Fruit fly (Drosophila melanogaster) whole organism, pupa: ENCODE measurements around the gene Tao.

Experiments
- CG10348 ChIP-seq: fragments of 200-800 bp; sonication (Bioruptor generic); IDR thresholded peaks from 2 replicates; pipeline ENCODE4 v1.3.6; 2022; ENCODE audit warnings: missing biosample characterization, missing genetic modification characterization
- CG12605 ChIP-seq: fragments of 200-800 bp; sonication (Bioruptor generic); IDR thresholded peaks from 2 replicates; pipeline ENCODE4 v1.3.6; 2022; ENCODE audit warnings: missing biosample characterization, missing genetic modification characterization
- CG13204 ChIP-seq: fragments of 200-800 bp; sonication (Bioruptor generic); optimal IDR thresholded peaks from 2 replicates; lab custom pipeline; 2018; ENCODE audit warnings: missing biosample characterization, mild to moderate bottlenecking, missing genetic modification characterization, moderate library complexity
- CG14655 ChIP-seq: fragments of 200-800 bp; sonication (Bioruptor generic); optimal IDR thresholded peaks from 3 replicates; lab custom pipeline; 2017; ENCODE audit warnings: mild to moderate bottlenecking, missing biosample characterization, missing genetic modification reagents, missing genetic modification characterization
- CG15710 ChIP-seq: fragments of 200-800 bp; sonication (Bioruptor generic); optimal IDR thresholded peaks from 2 replicates; lab custom pipeline; 2018; ENCODE audit warnings: missing biosample characterization, mild to moderate bottlenecking, missing genetic modification characterization, moderate library complexity
- CG17806 ChIP-seq: fragments of 200-800 bp; sonication (Bioruptor generic); optimal IDR thresholded peaks from 2 replicates; lab custom pipeline; 2018; ENCODE audit warnings: missing biosample characterization, mild to moderate bottlenecking, missing genetic modification characterization, moderate library complexity
- CG32121 ChIP-seq: fragments of 200-800 bp; sonication (Bioruptor generic); IDR thresholded peaks from 2 replicates; pipeline ENCODE4 v1.3.6; 2022; ENCODE audit warnings: missing biosample characterization, missing genetic modification characterization
- CG34367 ChIP-seq: fragments of 200-800 bp; sonication (Bioruptor generic); optimal IDR thresholded peaks from 2 replicates; lab custom pipeline; 2018; ENCODE audit warnings: missing biosample characterization, mild to moderate bottlenecking, missing genetic modification characterization
- CG4496 ChIP-seq: fragments of 200-800 bp; sonication (Bioruptor generic); IDR thresholded peaks from 3 replicates; pipeline ENCODE4 v1.3.6; 2022; ENCODE audit warnings: missing biosample characterization, missing genetic modification characterization
- CG8159 ChIP-seq: fragments of 200-800 bp; sonication (Bioruptor generic); optimal IDR thresholded peaks from 3 replicates; lab custom pipeline; 2018; ENCODE audit warnings: missing biosample characterization, mild to moderate bottlenecking, missing genetic modification characterization, moderate library complexity
- CG8301 ChIP-seq: fragments of 200-800 bp; sonication (Bioruptor generic); optimal IDR thresholded peaks from 2 replicates; lab custom pipeline; 2018; ENCODE audit warnings: missing biosample characterization, mild to moderate bottlenecking, missing genetic modification characterization
- CG9948 ChIP-seq: fragments of 200-800 bp; sonication (Bioruptor generic); optimal IDR thresholded peaks from 2 replicates; lab custom pipeline; 2018; ENCODE audit warnings: missing biosample characterization, mild to moderate bottlenecking, missing genetic modification characterization, moderate library complexity
- D1 ChIP-seq: fragments of 200-800 bp; sonication (Bioruptor generic); optimal IDR thresholded peaks from 2 replicates; lab custom pipeline; 2018; ENCODE audit warnings: missing biosample characterization, mild to moderate bottlenecking, missing genetic modification characterization, moderate library complexity
- EcR ChIP-seq: fragments of 200-800 bp; sonication (Bioruptor generic); optimal IDR thresholded peaks from 3 replicates; lab custom pipeline; 2019; ENCODE audit warnings: missing biosample characterization, missing genetic modification characterization, mild to moderate bottlenecking, moderate library complexity, missing genetic modification reagents
- Ets98B ChIP-seq: fragments of 200-800 bp; sonication (Bioruptor generic); IDR thresholded peaks from 2 replicates; pipeline ENCODE4 v1.3.6; 2022; ENCODE audit warnings: missing biosample characterization, missing genetic modification characterization
- Pif1A ChIP-seq: fragments of 200-800 bp; sonication (Bioruptor generic); optimal IDR thresholded peaks from 3 replicates; lab custom pipeline; 2016; ENCODE audit warnings: missing biosample characterization, missing genetic modification characterization
- Pif1B ChIP-seq: fragments of 200-800 bp; sonication (Bioruptor generic); optimal IDR thresholded peaks from 3 replicates; lab custom pipeline; 2016; ENCODE audit warnings: missing biosample characterization, missing genetic modification characterization
- Snoo ChIP-seq: fragments of 200-800 bp; sonication (Bioruptor generic); optimal IDR thresholded peaks from 3 replicates; lab custom pipeline; 2017; ENCODE audit warnings: missing biosample characterization, mild to moderate bottlenecking, missing genetic modification characterization, inconsistent platforms
- fd96Ca ChIP-seq: fragments of 200-800 bp; sonication (Bioruptor generic); IDR thresholded peaks from 3 replicates; pipeline ENCODE4 v1.3.6; 2022; ENCODE audit warnings: missing biosample characterization, missing genetic modification characterization
- gl ChIP-seq: fragments of 200-800 bp; sonication (Bioruptor generic); optimal IDR thresholded peaks from 2 replicates; lab custom pipeline; 2018; ENCODE audit warnings: missing biosample characterization, mild to moderate bottlenecking, missing genetic modification characterization
- rn ChIP-seq: fragments of 200-800 bp; sonication (Bioruptor generic); IDR thresholded peaks from 2 replicates; pipeline ENCODE4 v1.3.6; 2022; ENCODE audit warnings: missing biosample characterization, missing genetic modification characterization

Tao gene

DNA sequence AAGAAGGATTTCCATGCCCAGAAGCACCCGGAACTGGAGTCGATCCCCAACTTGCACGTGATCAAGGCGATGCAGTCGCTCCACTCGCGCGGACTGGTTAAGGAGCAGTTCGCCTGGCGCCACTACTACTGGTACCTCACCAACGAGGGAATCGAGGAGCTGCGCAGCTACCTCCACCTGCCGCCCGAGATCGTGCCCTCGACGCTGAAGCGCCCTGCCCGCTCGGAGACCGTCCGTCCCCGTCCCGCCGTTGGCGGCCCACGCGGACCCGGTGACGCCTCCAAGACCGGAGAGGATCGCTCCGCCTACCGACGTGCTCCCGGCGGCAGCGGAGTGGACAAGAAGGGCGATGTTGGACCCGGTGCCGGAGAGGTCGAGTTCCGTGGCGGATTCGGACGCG lies 18.9 kb upstream of the Tao start:
- no peak for TF ChIP-seq Pif1B

DNA sequence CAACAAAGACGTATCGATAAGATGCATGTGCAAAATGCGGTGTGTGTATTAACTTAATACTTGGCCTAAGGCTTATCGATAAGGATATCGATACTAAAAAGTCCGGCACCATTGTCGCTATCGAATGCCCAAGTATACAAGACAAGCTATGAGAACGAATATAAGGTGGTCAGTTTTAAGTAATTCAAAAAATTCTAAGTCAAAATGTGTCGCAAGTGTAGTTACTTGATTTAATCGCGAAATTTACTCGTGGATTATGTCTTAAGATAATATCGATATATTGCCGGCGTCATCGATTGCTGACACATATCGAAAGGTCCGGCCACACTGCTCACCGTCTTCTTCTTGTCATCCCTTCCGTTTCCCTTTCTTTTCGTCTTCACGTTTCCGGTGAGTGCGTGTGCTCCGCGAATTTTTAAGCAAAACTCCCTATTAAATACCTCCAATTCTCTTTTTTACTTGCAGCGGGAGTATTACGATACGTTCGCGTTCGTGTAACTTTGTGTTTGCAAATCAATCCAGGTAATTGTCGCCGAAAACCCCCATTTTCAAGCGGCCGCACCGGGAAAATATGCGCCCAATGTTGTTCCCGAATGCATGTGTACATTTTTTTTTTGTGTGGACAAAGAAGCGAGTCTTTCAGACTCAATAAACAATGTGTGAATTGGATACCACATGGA lies 18.2 kb upstream of the Tao start, which contains the start of gene RpS10b:
Gene RpS10b, plus strand, starts transcription at position 348 of the 680 bp plus-strand sequence.
- TF ChIP-seq CG4496 (GFP tag; lab: Robert Waterston, UW), result peak; percentile 92
- TF ChIP-seq CG13204 (GFP tag; lab: Kevin White, UChicago), result peak; percentile 73
- peak; percentile 67 for TF ChIP-seq CG15710 (tag; lab: Kevin White, UChicago)
- TF ChIP-seq Pif1B, result peak; percentile 78
- peak; percentile 78 for TF ChIP-seq CG34367 (tag; lab: Kevin White, UChicago)
- no peak for TF ChIP-seq rn (GFP tag; lab: Robert Waterston, UW)
- TF ChIP-seq EcR (GFP tag; lab: Kevin White, UChicago), result no peak
- TF ChIP-seq CG17806 (tag; lab: Kevin White, UChicago), result peak; percentile 28
- TF ChIP-seq CG14655, result peak; percentile 60
- TF ChIP-seq CG8159 (tag; lab: Kevin White, UChicago), result peak; percentile 63
- TF ChIP-seq CG9948 (tag; lab: Kevin White, UChicago), result peak; percentile 3
- peak; percentile 79 for TF ChIP-seq CG12605 (GFP tag; lab: Robert Waterston, UW)
- TF ChIP-seq CG10348 (GFP tag; lab: Robert Waterston, UW), result no peak
- peak; percentile 85 for TF ChIP-seq Pif1A (GFP tag; lab: Kevin White, UChicago)
- peak; percentile 73 for TF ChIP-seq gl
- TF ChIP-seq Snoo, result peak; percentile 93
- peak; percentile 47 for TF ChIP-seq CG8301
- no peak for TF ChIP-seq CG32121 (GFP tag; lab: Robert Waterston, UW)
- TF ChIP-seq D1 (tag; lab: Kevin White, UChicago), result no peak
- peak; percentile 41 for TF ChIP-seq Ets98B

DNA sequence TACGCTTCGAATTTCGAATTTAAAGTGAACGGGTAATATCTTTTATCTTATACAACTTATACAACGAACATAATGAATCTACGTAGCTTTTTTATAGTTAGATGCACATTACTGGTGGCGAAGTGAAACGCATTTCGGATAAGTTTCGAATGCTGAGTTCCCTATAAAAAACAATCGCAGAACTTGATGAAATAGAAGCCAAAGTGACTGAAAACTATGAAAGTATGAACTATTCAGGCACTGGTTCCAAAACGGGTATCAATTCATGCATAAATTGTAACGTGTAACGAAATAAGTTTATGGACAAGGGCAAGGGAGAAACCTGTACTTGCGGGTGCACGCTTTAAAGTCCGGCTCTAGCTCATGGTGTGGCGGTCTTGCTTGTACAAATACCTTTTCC lies 16.3 kb upstream of the Tao start:
- TF ChIP-seq Pif1A (GFP tag; lab: Kevin White, UChicago), result no peak
- no peak for TF ChIP-seq CG12605 (GFP tag; lab: Robert Waterston, UW)
- no peak for TF ChIP-seq CG8159 (tag; lab: Kevin White, UChicago)
- no peak for TF ChIP-seq rn (GFP tag; lab: Robert Waterston, UW)
- no peak for TF ChIP-seq CG9948 (tag; lab: Kevin White, UChicago)

DNA sequence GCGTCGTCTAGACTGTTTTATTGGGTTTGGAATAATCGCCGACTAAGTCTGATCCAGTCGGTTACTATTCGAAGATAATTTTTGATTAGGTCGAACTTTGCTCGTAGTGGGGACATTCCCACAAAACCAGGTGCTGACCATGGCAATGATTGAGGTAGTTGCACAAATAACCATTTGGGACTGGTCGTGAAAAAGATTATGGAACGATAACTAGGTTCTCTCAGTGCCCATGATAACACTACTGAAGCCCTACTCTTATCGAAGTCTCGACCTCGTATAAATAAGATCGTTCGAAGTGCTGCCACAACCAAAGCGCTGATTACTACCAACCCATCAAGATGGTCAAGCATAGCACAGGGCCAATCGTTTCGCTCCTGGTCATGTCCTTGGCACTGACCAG lies 12.7 kb upstream of the Tao start, which contains the start of gene CG14205:
Gene CG14205, plus strand, starts transcription at position 301 of the 400 bp plus-strand sequence.
- no peak for TF ChIP-seq CG17806 (tag; lab: Kevin White, UChicago)
- TF ChIP-seq Pif1A (GFP tag; lab: Kevin White, UChicago), result no peak
- no peak for TF ChIP-seq CG8301
- TF ChIP-seq CG8159 (tag; lab: Kevin White, UChicago), result no peak
- no peak for TF ChIP-seq CG12605 (GFP tag; lab: Robert Waterston, UW)
- no peak for TF ChIP-seq CG34367 (tag; lab: Kevin White, UChicago)
- TF ChIP-seq CG14655, result no peak
- no peak for TF ChIP-seq fd96Ca (GFP tag; lab: Robert Waterston, UW)
- TF ChIP-seq gl, result no peak
- TF ChIP-seq Pif1B, result no peak
- no peak for TF ChIP-seq CG4496 (GFP tag; lab: Robert Waterston, UW)
- TF ChIP-seq Snoo, result no peak
- no peak for TF ChIP-seq CG13204 (GFP tag; lab: Kevin White, UChicago)
- TF ChIP-seq Ets98B, result no peak
- TF ChIP-seq rn (GFP tag; lab: Robert Waterston, UW), result no peak
- no peak for TF ChIP-seq EcR (GFP tag; lab: Kevin White, UChicago)
- TF ChIP-seq CG32121 (GFP tag; lab: Robert Waterston, UW), result no peak
- no peak for TF ChIP-seq D1 (tag; lab: Kevin White, UChicago)
- TF ChIP-seq CG9948 (tag; lab: Kevin White, UChicago), result no peak
- no peak for TF ChIP-seq CG15710 (tag; lab: Kevin White, UChicago)
- TF ChIP-seq, all 21 proteins: peak for 0

DNA sequence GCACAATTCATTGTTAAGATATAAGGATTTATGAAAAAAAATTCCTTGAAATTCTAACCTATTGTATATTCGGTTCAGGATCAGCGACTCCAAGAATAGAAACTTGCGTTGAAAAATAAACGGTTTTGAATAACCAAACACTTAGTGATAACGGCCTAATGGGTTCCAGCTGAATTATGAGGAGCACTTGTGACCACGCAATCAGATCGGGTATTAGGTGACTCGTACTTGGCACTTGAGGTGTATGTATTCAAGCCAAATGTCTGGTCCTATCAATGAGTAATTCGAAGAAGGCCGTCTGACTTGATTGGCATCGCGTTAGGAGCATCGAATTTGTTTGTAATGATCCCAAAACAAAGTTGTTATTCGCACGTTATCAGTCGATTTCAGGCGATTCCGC lies 11.0 kb upstream of the Tao start:
- TF ChIP-seq CG4496 (GFP tag; lab: Robert Waterston, UW) (no peak), CG34367 (tag; lab: Kevin White, UChicago) (no peak), fd96Ca (GFP tag; lab: Robert Waterston, UW) (no peak), CG12605 (GFP tag; lab: Robert Waterston, UW) (no peak), Snoo (no peak), Pif1A (GFP tag; lab: Kevin White, UChicago) (no peak), rn (GFP tag; lab: Robert Waterston, UW) (no peak), D1 (tag; lab: Kevin White, UChicago) (no peak), CG14655 (no peak), Ets98B (no peak), EcR (GFP tag; lab: Kevin White, UChicago) (no peak), gl (no peak), CG8159 (tag; lab: Kevin White, UChicago) (no peak), CG9948 (tag; lab: Kevin White, UChicago) (no peak), CG10348 (GFP tag; lab: Robert Waterston, UW) (no peak), CG15710 (tag; lab: Kevin White, UChicago) (no peak), CG32121 (GFP tag; lab: Robert Waterston, UW) (no peak)

DNA sequence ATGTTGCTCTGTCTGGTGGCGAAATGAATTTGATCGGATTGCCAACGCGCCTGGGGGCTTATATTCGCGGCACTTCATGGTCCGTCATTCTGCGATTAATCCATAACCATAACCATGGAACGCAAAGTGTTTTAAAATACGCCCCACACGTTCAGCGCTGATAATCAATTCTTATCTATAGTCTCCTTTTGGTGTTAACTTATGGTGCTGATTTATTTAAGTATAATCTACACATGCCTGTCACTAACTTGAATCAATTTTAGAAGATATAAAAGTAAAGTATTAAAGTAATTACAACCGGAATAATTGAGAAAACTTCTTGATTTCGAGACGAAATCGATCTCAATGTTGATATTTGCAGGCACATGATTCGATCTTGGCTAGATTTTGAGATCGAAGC lies 10.5 kb upstream of the Tao start, which contains the start of gene CG14219:
Gene CG14219, minus strand, starts transcription at position 101 of the 400 bp plus-strand sequence.
- TF ChIP-seq CG15710 (tag; lab: Kevin White, UChicago), result no peak
- no peak for TF ChIP-seq Pif1B
- TF ChIP-seq CG14655, result no peak
- TF ChIP-seq CG32121 (GFP tag; lab: Robert Waterston, UW), result no peak
- TF ChIP-seq, all 21 proteins: peak for 0
